Fruit fly (Drosophila melanogaster): ENCODE measurements around the gene Sfp24C1.

The Sfp24C1 gene

DNA sequence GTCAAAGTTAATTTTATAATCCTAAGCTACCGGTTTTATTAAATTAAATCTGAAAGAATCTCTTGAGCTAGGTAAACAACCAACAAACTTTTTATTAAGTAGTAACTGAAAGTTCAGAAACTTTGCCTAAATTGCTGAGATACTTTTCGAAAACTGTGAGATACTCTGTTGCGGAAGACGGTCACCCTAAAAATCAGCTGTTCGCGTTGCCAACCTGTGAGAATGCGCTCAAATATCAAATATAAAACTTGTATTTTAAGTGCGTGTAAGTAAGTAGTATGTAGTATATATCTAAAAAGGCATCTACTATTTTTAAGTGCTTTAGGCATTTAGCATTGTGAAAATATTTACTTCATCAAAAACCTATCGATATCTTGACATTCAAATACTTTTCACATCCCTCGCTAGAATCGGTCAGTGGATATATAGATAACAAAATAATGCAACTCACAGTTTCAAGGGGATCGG is 12.5 kb downstream of the Sfp24C1 start, which contains the start of the genes CG31955 and CG2818:
Gene CG31955 (minus strand): TSS at position 157 of the 468 bp plus-strand sequence.
Gene CG2818 (plus strand): TSS at position 412 of the 468 bp plus-strand sequence.
- peak; percentile 47 for TF ChIP-seq h (GFP tag; optimal IDR thresholded peaks at IDR 0.05)
- peak; percentile 17 for TF ChIP-seq HLH106 (tag; optimal IDR thresholded peaks at IDR 0.05)
- no peak for TF ChIP-seq dl (GFP tag; optimal IDR thresholded peaks at IDR 0.05; ENCODE audit: insufficient read depth in 1 of 2, partially characterized antibody in 2 of 2)
- peak; percentile 47 for TF ChIP-seq rgr (GFP tag; optimal IDR thresholded peaks at IDR 0.05)
- TF ChIP-seq Vsx2 (GFP tag; optimal IDR thresholded peaks at IDR 0.05; ENCODE audit: partially characterized antibody), result no peak
- TF ChIP-seq psq (GFP tag; optimal IDR thresholded peaks at IDR 0.05), result peak; percentile 3
- TF ChIP-seq GATAd (GFP tag; optimal IDR thresholded peaks at IDR 0.05), result peak; percentile 1
- TF ChIP-seq fru (GFP tag; optimal IDR thresholded peaks at IDR 0.05), result peak; percentile 6
- peak; percentile 28 to 32 for TF ChIP-seq foxo (GFP tag; optimal IDR thresholded peaks at IDR 0.05)
- peak; percentile 47 for TF ChIP-seq Jra (GFP tag; optimal IDR thresholded peaks at IDR 0.05)
- no peak for TF ChIP-seq Dif (GFP tag; optimal IDR thresholded peaks at IDR 0.05; ENCODE audit: partially characterized antibody)
- TF ChIP-seq Hr83 (GFP tag; optimal IDR thresholded peaks at IDR 0.05; ENCODE audit: poor library complexity, severe bottlenecking), result no peak
- TF ChIP-seq Rel (GFP tag; optimal IDR thresholded peaks at IDR 0.05), result no peak
- peak; percentile 9 for TF ChIP-seq Rel (tag; optimal IDR thresholded peaks at IDR 0.05)
- peak; percentile 55 for TF ChIP-seq Myc (optimal IDR thresholded peaks at IDR 0.05)
- peak; percentile 34 for TF ChIP-seq woc (GFP tag; optimal IDR thresholded peaks at IDR 0.05)
- TF ChIP-seq OdsH (GFP tag; optimal IDR thresholded peaks at IDR 0.05), result peak; percentile 18
- TF ChIP-seq ey (GFP tag; optimal IDR thresholded peaks at IDR 0.05), result peak; percentile 38

DNA sequence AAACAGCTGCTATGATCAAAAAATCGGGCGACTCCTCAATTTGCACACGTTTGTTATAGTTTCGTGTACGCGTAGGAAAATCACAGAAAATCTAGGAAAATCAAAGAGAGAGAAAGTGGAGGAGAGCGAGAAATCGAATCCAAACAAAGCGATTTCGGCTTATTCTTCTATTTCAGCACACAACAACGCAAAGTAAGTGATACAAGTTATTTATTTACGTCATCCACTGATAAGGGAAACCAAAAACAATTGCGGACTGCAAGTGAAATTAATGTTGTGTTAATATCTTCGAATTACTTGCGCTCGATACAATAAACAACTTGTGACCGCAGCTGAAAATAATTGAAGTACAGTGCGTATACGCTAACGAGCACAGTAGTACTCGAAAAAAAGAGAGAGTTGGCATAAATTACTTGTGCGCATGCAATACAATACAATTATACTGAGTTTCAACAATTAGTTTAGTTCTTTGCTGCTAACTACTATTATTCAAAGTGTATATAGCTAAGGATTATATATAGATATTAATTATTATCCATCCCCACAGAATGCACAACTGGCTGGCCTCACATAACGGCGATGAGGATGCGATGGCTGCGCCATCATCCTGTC is 13.2 kb downstream of the Sfp24C1 start:
- TF ChIP-seq N (GFP tag; optimal IDR thresholded peaks at IDR 0.05), result no peak

DNA sequence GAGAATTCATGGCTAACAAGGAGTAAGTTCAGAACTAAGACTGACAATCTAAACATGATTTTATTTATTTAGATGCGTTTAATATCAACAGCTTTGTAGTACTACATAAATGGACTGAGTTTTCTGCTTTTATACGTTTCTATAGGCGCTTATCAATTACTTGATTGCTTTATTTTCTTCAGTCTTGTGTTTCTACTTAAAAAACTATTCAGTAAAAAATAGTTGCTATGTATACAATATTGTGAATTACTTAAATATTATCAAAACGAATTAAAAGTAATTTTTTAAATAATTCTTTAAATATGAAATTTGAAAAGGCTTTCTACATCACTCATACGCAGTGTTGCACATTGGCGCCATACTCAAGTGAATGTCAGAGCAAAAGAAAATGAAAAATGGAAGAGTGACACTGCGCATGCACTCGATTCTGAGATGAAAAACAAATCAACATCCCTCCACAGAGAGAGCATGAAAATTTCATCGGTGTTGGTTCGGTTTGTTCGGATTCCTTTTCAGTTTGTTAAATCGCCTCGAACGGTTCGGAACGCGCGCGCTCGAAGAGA is 17.3 kb downstream of the Sfp24C1 start, which contains the start of the genes lectin-24A and Shaw:
Gene lectin-24A (minus strand): TSS at position 101 of the 563 bp plus-strand sequence.
Gene Shaw (plus strand): TSS at position 513 of the 563 bp plus-strand sequence.
- TF ChIP-seq sage (GFP tag; optimal IDR thresholded peaks at IDR 0.05) (no peak), rgr (GFP tag; optimal IDR thresholded peaks at IDR 0.05) (no peak), Jra (GFP tag; optimal IDR thresholded peaks at IDR 0.05) (no peak), h (GFP tag; optimal IDR thresholded peaks at IDR 0.05) (no peak), usp (GFP tag; optimal IDR thresholded peaks at IDR 0.05) (no peak), Hr78 (GFP tag; optimal IDR thresholded peaks at IDR 0.05) (no peak), N (GFP tag; optimal IDR thresholded peaks at IDR 0.05) (no peak), woc (GFP tag; optimal IDR thresholded peaks at IDR 0.05) (no peak), lola (GFP tag; optimal IDR thresholded peaks at IDR 0.05) (no peak), CrebA (GFP tag; optimal IDR thresholded peaks at IDR 0.05; ENCODE audit: borderline replicate concordance) (no peak), br (GFP tag; optimal IDR thresholded peaks at IDR 0.05) (no peak), Rel (GFP tag; optimal IDR thresholded peaks at IDR 0.05) (no peak), Rel (tag; optimal IDR thresholded peaks at IDR 0.05) (no peak), Myc (optimal IDR thresholded peaks at IDR 0.05) (no peak), pan (optimal IDR thresholded peaks at IDR 0.05) (no peak), CG32264 (GFP tag; optimal IDR thresholded peaks at IDR 0.05) (no peak)

DNA sequence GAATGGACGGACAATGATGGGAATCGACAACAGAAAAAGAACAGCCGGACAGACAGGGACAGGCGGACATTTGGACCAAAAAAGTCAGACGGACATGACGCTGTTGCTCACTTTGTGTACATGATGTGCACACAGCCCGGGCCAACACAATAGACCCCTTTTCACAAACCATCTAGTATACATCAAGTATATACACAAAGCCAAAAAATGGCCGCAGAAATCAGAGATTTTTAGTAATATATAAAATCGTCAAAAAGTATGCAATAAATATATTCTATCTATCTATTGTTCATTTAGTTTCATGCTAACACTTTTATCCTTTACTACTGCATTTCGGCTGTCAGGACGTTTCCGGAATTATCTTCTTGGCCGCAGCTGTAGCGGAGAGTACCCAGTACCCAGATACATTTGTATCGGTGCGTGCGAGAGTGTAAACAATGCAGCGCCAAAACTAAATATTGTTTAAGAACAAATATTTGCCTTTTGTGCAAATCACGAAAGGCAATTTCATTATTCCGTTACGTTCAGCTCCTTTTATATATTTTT is 19.0 kb downstream of the Sfp24C1 start:
- TF ChIP-seq Jra (GFP tag; optimal IDR thresholded peaks at IDR 0.05), result no peak
- TF ChIP-seq fru (GFP tag; optimal IDR thresholded peaks at IDR 0.05), result peak; percentile 15
- no peak for TF ChIP-seq CG9705 (GFP tag; optimal IDR thresholded peaks at IDR 0.05)
- no peak for TF ChIP-seq Mio (GFP tag; optimal IDR thresholded peaks at IDR 0.05)
- TF ChIP-seq dmrt93B (GFP tag; optimal IDR thresholded peaks at IDR 0.05), result peak; percentile 1
- TF ChIP-seq h (GFP tag; optimal IDR thresholded peaks at IDR 0.05), result peak; percentile 17
- no peak for TF ChIP-seq sv (GFP tag; optimal IDR thresholded peaks at IDR 0.05)
- no peak for TF ChIP-seq Hnf4 (GFP tag; optimal IDR thresholded peaks at IDR 0.05)
- TF ChIP-seq Hr83 (GFP tag; optimal IDR thresholded peaks at IDR 0.05; ENCODE audit: poor library complexity, severe bottlenecking), result no peak
- no peak for TF ChIP-seq OdsH (GFP tag; optimal IDR thresholded peaks at IDR 0.05)
- TF ChIP-seq Vsx2 (GFP tag; optimal IDR thresholded peaks at IDR 0.05; ENCODE audit: partially characterized antibody), result no peak
- TF ChIP-seq woc (GFP tag; optimal IDR thresholded peaks at IDR 0.05), result no peak

Measured in whole organism, wandering third instar larva.